Worm (Caenorhabditis elegans) whole organism, late embryonic: ENCODE measurements around the gene his-2.

ENCODE experiments used
- Y22D7AL.16 ChIP-seq: sonication (generic microtip); optimal IDR thresholded peaks from 2 replicates; lab custom pipeline; 2016; ENCODE audit warnings: missing genetic modification characterization, missing compliant biosample characterization
- ceh-31 ChIP-seq: sonication (generic microtip); optimal IDR thresholded peaks from 2 replicates; lab custom pipeline; 2016; ENCODE audit warnings: missing genetic modification characterization, missing compliant biosample characterization
- ceh-45 ChIP-seq: fragments of 200-800 bp; sonication (Bioruptor generic); IDR thresholded peaks from 2 replicates; pipeline ENCODE4 v1.3.6; 2022; ENCODE audit warnings: missing genetic modification reagents, missing genetic modification characterization, missing compliant biosample characterization
- ceh-9 ChIP-seq: sonication (generic microtip); optimal IDR thresholded peaks from 2 replicates; lab custom pipeline; 2016; ENCODE audit warnings: mild to moderate bottlenecking, missing genetic modification characterization, inconsistent platforms, missing compliant biosample characterization
- dmd-4 ChIP-seq: sonication (generic microtip); optimal IDR thresholded peaks from 2 replicates; lab custom pipeline; 2016; ENCODE audit warnings: borderline replicate concordance, missing genetic modification characterization, missing compliant biosample characterization
- elt-2 ChIP-seq: sonication (generic microtip); optimal IDR thresholded peaks from 2 replicates; lab custom pipeline; 2016; ENCODE audit warnings: missing genetic modification reagents, missing genetic modification characterization, missing compliant biosample characterization
- hlh-13 ChIP-seq: fragments of 200-800 bp; sonication (Bioruptor generic); optimal IDR thresholded peaks from 2 replicates; lab custom pipeline; 2018; ENCODE audit warnings: mild to moderate bottlenecking, missing genetic modification characterization, missing compliant biosample characterization
- hlh-15 ChIP-seq: sonication (generic microtip); optimal IDR thresholded peaks from 2 replicates; lab custom pipeline; 2016; ENCODE audit warnings: missing genetic modification characterization, missing compliant biosample characterization
- hlh-8 ChIP-seq: sonication (generic microtip); optimal IDR thresholded peaks from 2 replicates; lab custom pipeline; 2016; ENCODE audit warnings: missing genotype, missing genetic modification characterization, missing compliant biosample characterization
- lin-11 ChIP-seq: fragments of 200-800 bp; sonication (Bioruptor generic); optimal IDR thresholded peaks from 2 replicates; lab custom pipeline; 2018; ENCODE audit warnings: mild to moderate bottlenecking, missing genetic modification characterization, missing compliant biosample characterization
- nhr-232 ChIP-seq: sonication (generic microtip); optimal IDR thresholded peaks from 2 replicates; lab custom pipeline; 2016; ENCODE audit warnings: missing genetic modification characterization, missing compliant biosample characterization
- pha-4 ChIP-seq: fragments of 150-350 bp; optimal IDR thresholded peaks from 2 replicates; lab custom pipeline; 2018; ENCODE audit warnings: missing biosample characterization, missing genetic modification reagents, missing genetic modification characterization
- syd-9 ChIP-seq: sonication (generic microtip); optimal IDR thresholded peaks from 2 replicates; lab custom pipeline; 2016; ENCODE audit warnings: mild to moderate bottlenecking, missing genetic modification characterization, moderate library complexity, missing compliant biosample characterization

ce11 chrV:16062788-16063187, 20.7 kb upstream of the his-2 start, which contains the start of gene F14H3.14:
- no peak for TF ChIP-seq nhr-232 (tag; lab: Kevin White, UChicago)
- no peak for TF ChIP-seq ceh-45
- TF ChIP-seq ceh-9: no peak
- no peak for TF ChIP-seq hlh-15
- no peak for TF ChIP-seq ceh-31 (tag; lab: Kevin White, UChicago)
- no peak for TF ChIP-seq dmd-4 (tag; lab: Kevin White, UChicago)
- TF ChIP-seq Y22D7AL.16 (tag; lab: Kevin White, UChicago): no peak
- no peak for TF ChIP-seq pha-4 (tag; lab: Kevin White, UChicago)
- TF ChIP-seq elt-2 (tag; lab: Kevin White, UChicago): no peak
- no peak for TF ChIP-seq lin-11 (tag; lab: Kevin White, UChicago)
- no peak for TF ChIP-seq hlh-8 (tag; lab: Kevin White, UChicago)
- no peak for TF ChIP-seq syd-9 (tag; lab: Kevin White, UChicago)
- no peak for TF ChIP-seq hlh-13 (GFP tag; lab: Kevin White, UChicago)
